Fruit fly (Drosophila melanogaster) whole organism, embryonic: ENCODE data around the gene CG34135.

ENCODE experiments used
- C15 ChIP-seq: fragments of 200-800 bp; sonication (Bioruptor generic); IDR thresholded peaks from 3 replicates; pipeline ENCODE4 v1.3.6; 2022; ENCODE audit warnings: missing biosample characterization, missing genetic modification characterization
- CG12071 ChIP-seq: fragments of 200-800 bp; sonication (Bioruptor generic); optimal IDR thresholded peaks from 3 replicates; lab custom pipeline; 2018; ENCODE audit warnings: missing biosample characterization, mild to moderate bottlenecking, missing genetic modification characterization
- CG13624 ChIP-seq: fragments of 200-800 bp; sonication (Bioruptor generic); optimal IDR thresholded peaks from 2 replicates; lab custom pipeline; 2016; ENCODE audit warnings: missing biosample characterization, missing genetic modification characterization
- CG14710 ChIP-seq: fragments of 200-800 bp; sonication (Bioruptor generic); optimal IDR thresholded peaks from 3 replicates; lab custom pipeline; 2019; ENCODE audit warnings: missing biosample characterization, mild to moderate bottlenecking, missing genetic modification characterization, moderate library complexity
- CG14965 ChIP-seq: fragments of 200-800 bp; sonication (Bioruptor generic); optimal IDR thresholded peaks from 2 replicates; lab custom pipeline; 2016; ENCODE audit warnings: missing biosample characterization, missing genetic modification characterization, borderline replicate concordance
- CG16779 ChIP-seq: fragments of 200-800 bp; sonication (Bioruptor generic); IDR thresholded peaks from 2 replicates; pipeline ENCODE4 v1.3.6; 2022; ENCODE audit warnings: missing biosample characterization, missing genetic modification characterization
- CG17361 ChIP-seq: fragments of 200-800 bp; sonication (Bioruptor generic); IDR thresholded peaks from 3 replicates; pipeline ENCODE4 v1.3.6; 2022; ENCODE audit warnings: missing biosample characterization, missing genetic modification characterization
- CG1832 ChIP-seq: fragments of 200-800 bp; sonication (Bioruptor generic); optimal IDR thresholded peaks from 2 replicates; lab custom pipeline; 2017; ENCODE audit warnings: missing biosample characterization, mild to moderate bottlenecking, missing genetic modification characterization, inconsistent platforms
- CG2199 ChIP-seq: fragments of 200-800 bp; sonication (Bioruptor generic); IDR thresholded peaks from 3 replicates; pipeline ENCODE4 v1.3.6; 2022; ENCODE audit warnings: missing biosample characterization, missing genetic modification characterization
- CG3065 ChIP-seq: fragments of 200-800 bp; sonication (Bioruptor generic); optimal IDR thresholded peaks from 2 replicates; lab custom pipeline; 2016; ENCODE audit warnings: missing biosample characterization, missing genetic modification characterization
- CG31224 ChIP-seq: fragments of 200-800 bp; sonication (Bioruptor generic); IDR thresholded peaks from 2 replicates; pipeline ENCODE4 v1.3.6; 2022; ENCODE audit warnings: missing biosample characterization, missing genetic modification characterization
- CG3838 ChIP-seq: fragments of 200-800 bp; sonication (Bioruptor generic); optimal IDR thresholded peaks from 3 replicates; lab custom pipeline; 2016; ENCODE audit warnings: missing biosample characterization, missing genetic modification characterization
- CG4730 ChIP-seq: fragments of 200-800 bp; sonication (Bioruptor generic); IDR thresholded peaks from 2 replicates; pipeline ENCODE4 v1.3.6; 2022; ENCODE audit warnings: missing biosample characterization, missing genetic modification characterization
- CG4820 ChIP-seq: fragments of 200-800 bp; sonication (Bioruptor generic); optimal IDR thresholded peaks from 3 replicates; lab custom pipeline; 2016; ENCODE audit warnings: missing biosample characterization, missing genetic modification characterization
- CG6689 ChIP-seq: fragments of 200-800 bp; sonication (Bioruptor generic); IDR thresholded peaks from 2 replicates; pipeline ENCODE4 v1.3.6; 2022; ENCODE audit warnings: missing biosample characterization, missing genetic modification characterization
- CG6813 ChIP-seq: fragments of 200-800 bp; sonication (Bioruptor generic); optimal IDR thresholded peaks from 2 replicates; lab custom pipeline; 2017; ENCODE audit warnings: missing biosample characterization, missing genetic modification characterization, mild to moderate bottlenecking, moderate library complexity, missing genetic modification reagents
- CG7357 ChIP-seq: fragments of 200-800 bp; sonication (Bioruptor generic); IDR thresholded peaks from 3 replicates; pipeline ENCODE4 v1.3.6; 2022; ENCODE audit warnings: missing biosample characterization, missing genetic modification characterization
- CG7372 ChIP-seq: fragments of 200-800 bp; sonication (Bioruptor generic); IDR thresholded peaks from 2 replicates; pipeline ENCODE4 v1.3.6; 2022; ENCODE audit warnings: missing biosample characterization, missing genetic modification characterization
- CG7745 ChIP-seq: fragments of 200-800 bp; sonication (Bioruptor generic); optimal IDR thresholded peaks from 2 replicates; lab custom pipeline; 2018; ENCODE audit warnings: missing biosample characterization, mild to moderate bottlenecking, missing genetic modification characterization, moderate library complexity
- CG9727 ChIP-seq: fragments of 200-800 bp; sonication (Bioruptor generic); optimal IDR thresholded peaks from 3 replicates; lab custom pipeline; 2017; ENCODE audit warnings: missing biosample characterization, mild to moderate bottlenecking, missing genetic modification characterization
- Dek ChIP-seq: fragments of 200-800 bp; sonication (Bioruptor generic); optimal IDR thresholded peaks from 3 replicates; lab custom pipeline; 2019; ENCODE audit warnings: missing biosample characterization, mild to moderate bottlenecking, missing genetic modification characterization, moderate library complexity
- Dip3 ChIP-seq: fragments of 200-800 bp; sonication (Bioruptor generic); optimal IDR thresholded peaks from 3 replicates; lab custom pipeline; 2016; ENCODE audit warnings: missing biosample characterization, missing genetic modification characterization
- Fer3 ChIP-seq: fragments of 200-800 bp; sonication (Bioruptor generic); optimal IDR thresholded peaks from 2 replicates; lab custom pipeline; 2018; ENCODE audit warnings: missing biosample characterization, mild to moderate bottlenecking, missing genetic modification characterization, moderate library complexity
- HLH4C ChIP-seq: fragments of 200-800 bp; sonication (Bioruptor generic); IDR thresholded peaks from 3 replicates; pipeline ENCODE4 v1.3.6; 2022; ENCODE audit warnings: missing biosample characterization, missing genetic modification characterization; ENCODE audit not compliant: partially characterized antibody
- Hey ChIP-seq: fragments of 200-800 bp; sonication (Bioruptor generic); optimal IDR thresholded peaks from 3 replicates; lab custom pipeline; 2018; ENCODE audit warnings: missing biosample characterization, mild to moderate bottlenecking, missing genetic modification characterization
- NfI ChIP-seq: fragments of 200-800 bp; sonication (Bioruptor generic); optimal IDR thresholded peaks from 3 replicates; lab custom pipeline; 2018; ENCODE audit warnings: missing biosample characterization, mild to moderate bottlenecking, missing genetic modification characterization, moderate library complexity
- Pdp1 ChIP-seq, 2 experiments: fragments of 200-800 bp; sonication (Bioruptor generic); optimal IDR thresholded peaks; 3 replicates each; lab custom pipeline; 2016; ENCODE audit warnings: missing biosample characterization in 2 of 2, missing genetic modification characterization in 2 of 2, mild to moderate bottlenecking in 1 of 2, moderate library complexity in 1 of 2
- ab ChIP-seq: fragments of 200-800 bp; sonication (Bioruptor generic); optimal IDR thresholded peaks from 2 replicates; lab custom pipeline; 2016; ENCODE audit warnings: missing biosample characterization, missing genetic modification characterization
- abd-A ChIP-seq: fragments of 200-800 bp; sonication (Bioruptor generic); optimal IDR thresholded peaks from 3 replicates; lab custom pipeline; 2019; ENCODE audit warnings: missing biosample characterization, mild to moderate bottlenecking, missing genetic modification characterization, moderate library complexity
- ac ChIP-seq: fragments of 200-800 bp; sonication (Bioruptor generic); optimal IDR thresholded peaks from 3 replicates; lab custom pipeline; 2017; ENCODE audit warnings: missing biosample characterization, mild to moderate bottlenecking, missing genetic modification characterization
- amos ChIP-seq: fragments of 200-800 bp; sonication (Bioruptor generic); IDR thresholded peaks from 2 replicates; pipeline ENCODE4 v1.3.6; 2022; ENCODE audit warnings: missing biosample characterization, missing genetic modification characterization; ENCODE audit not compliant: partially characterized antibody
- bbx ChIP-seq: fragments of 200-800 bp; sonication (Bioruptor generic); IDR thresholded peaks from 2 replicates; pipeline ENCODE4 v1.3.6; 2022; ENCODE audit warnings: missing biosample characterization, missing genetic modification characterization; ENCODE audit not compliant: partially characterized antibody
- caup ChIP-seq: fragments of 200-800 bp; sonication (Bioruptor generic); optimal IDR thresholded peaks from 3 replicates; lab custom pipeline; 2017; ENCODE audit warnings: missing biosample characterization, mild to moderate bottlenecking, missing genetic modification characterization, moderate library complexity; ENCODE audit not compliant: severe bottlenecking
- crp ChIP-seq, 2 experiments: fragments of 200-800 bp; sonication (Bioruptor generic); optimal IDR thresholded peaks; 2 replicates in 1 of 2; 3 replicates in 1 of 2; lab custom pipeline; 2017; ENCODE audit warnings: missing biosample characterization in 2 of 2, missing genetic modification characterization in 2 of 2, mild to moderate bottlenecking in 1 of 2, moderate library complexity in 1 of 2
- dysf ChIP-seq: fragments of 200-800 bp; sonication (Bioruptor generic); IDR thresholded peaks from 3 replicates; pipeline ENCODE4 v1.3.6; 2022; ENCODE audit warnings: missing biosample characterization, missing genetic modification characterization
- gsb-n ChIP-seq: fragments of 200-800 bp; sonication (Bioruptor generic); optimal IDR thresholded peaks from 3 replicates; lab custom pipeline; 2018; ENCODE audit warnings: missing biosample characterization, mild to moderate bottlenecking, missing genetic modification characterization
- gt ChIP-seq: fragments of 200-800 bp; sonication (Bioruptor generic); IDR thresholded peaks from 2 replicates; pipeline ENCODE4 v1.3.6; 2022; ENCODE audit warnings: missing biosample characterization, missing genetic modification characterization
- her ChIP-seq: fragments of 200-800 bp; sonication (Bioruptor generic); optimal IDR thresholded peaks from 2 replicates; lab custom pipeline; 2016; ENCODE audit warnings: missing biosample characterization, missing genetic modification characterization
- inv ChIP-seq: fragments of 200-800 bp; sonication (Bioruptor generic); IDR thresholded peaks from 2 replicates; pipeline ENCODE4 v1.3.6; 2022; ENCODE audit warnings: missing biosample characterization, missing genetic modification characterization; ENCODE audit not compliant: partially characterized antibody
- lmd ChIP-seq: fragments of 200-800 bp; sonication (Bioruptor generic); IDR thresholded peaks from 2 replicates; pipeline ENCODE4 v1.3.6; 2022; ENCODE audit warnings: missing biosample characterization, missing genetic modification characterization
- lola ChIP-seq, 3 experiments: fragments of >200 bp in 2 of 3; fragments of 200-800 bp in 1 of 3; sonication (Bioruptor generic) in 1 of 3; optimal IDR thresholded peaks; 2 replicates each; lab custom pipeline; 2017 to 2019; ENCODE audit warnings: missing biosample characterization in 3 of 3, missing genetic modification characterization in 3 of 3, mild to moderate bottlenecking in 1 of 3, moderate library complexity in 1 of 3
- luna ChIP-seq: fragments of 200-800 bp; sonication (Bioruptor generic); optimal IDR thresholded peaks from 2 replicates; lab custom pipeline; 2016; ENCODE audit warnings: missing biosample characterization, missing genetic modification characterization
- nerfin-1 ChIP-seq: fragments of 200-800 bp; sonication (Bioruptor generic); optimal IDR thresholded peaks from 3 replicates; lab custom pipeline; 2019; ENCODE audit warnings: missing biosample characterization, mild to moderate bottlenecking, missing genetic modification characterization, moderate library complexity
- nerfin-2 ChIP-seq: fragments of 200-800 bp; sonication (Bioruptor generic); IDR thresholded peaks from 2 replicates; pipeline ENCODE4 v1.3.6; 2022; ENCODE audit warnings: missing biosample characterization, missing genetic modification characterization; ENCODE audit not compliant: partially characterized antibody
- nmo ChIP-seq: fragments of 200-800 bp; sonication (Bioruptor generic); optimal IDR thresholded peaks from 2 replicates; lab custom pipeline; 2018; ENCODE audit warnings: missing biosample characterization, mild to moderate bottlenecking, missing genetic modification characterization, moderate library complexity
- p53 ChIP-seq: fragments of 200-800 bp; sonication (Bioruptor generic); optimal IDR thresholded peaks from 2 replicates; lab custom pipeline; 2016; ENCODE audit warnings: missing biosample characterization, missing genetic modification characterization
- peb ChIP-seq: fragments of 200-800 bp; sonication (Bioruptor generic); IDR thresholded peaks from 2 replicates; pipeline ENCODE4 v1.3.6; 2022; ENCODE audit warnings: missing biosample characterization, missing genetic modification characterization
- pho ChIP-seq: fragments of 200-800 bp; sonication (Bioruptor generic); optimal IDR thresholded peaks from 2 replicates; lab custom pipeline; 2016; ENCODE audit warnings: missing biosample characterization, missing genetic modification characterization
- salm ChIP-seq: fragments of 200-800 bp; sonication (Bioruptor generic); optimal IDR thresholded peaks from 2 replicates; lab custom pipeline; 2018; ENCODE audit warnings: missing biosample characterization, mild to moderate bottlenecking, missing genetic modification characterization
- sim ChIP-seq: fragments of 200-800 bp; sonication (Bioruptor generic); IDR thresholded peaks from 2 replicates; pipeline ENCODE4 v1.3.6; 2022; ENCODE audit warnings: missing biosample characterization, missing genetic modification characterization

Gene CG34135

DNA sequence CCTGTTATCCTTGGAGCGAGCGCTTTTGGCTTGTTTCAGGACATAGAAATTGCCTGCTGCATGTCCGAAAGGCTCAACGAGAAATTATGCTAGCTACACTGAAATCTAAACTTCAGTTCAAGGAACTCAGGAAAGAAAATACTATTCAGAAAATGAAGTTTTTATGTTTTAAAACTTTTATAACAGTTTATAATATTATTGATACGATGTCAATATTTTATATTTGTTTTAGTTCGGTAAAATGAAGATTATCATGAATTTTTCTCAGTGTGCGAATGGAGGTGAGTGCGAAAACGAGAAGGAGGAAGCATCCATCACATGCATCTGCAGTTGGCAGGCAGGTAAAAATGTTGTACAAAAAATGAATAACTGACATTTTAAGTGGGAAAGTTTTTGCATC, 21.6 kb downstream of the CG34135 start (continued):
- TF ChIP-seq ab (GFP tag; lab: Kevin White, UChicago) (no peak), salm (tag; lab: Kevin White, UChicago) (peak; percentile 51), CG4820 (peak; percentile 65), Dek (tag; lab: Kevin White, UChicago) (peak; percentile 37), her (no peak), bbx (GFP tag; lab: Robert Waterston, UW) (no peak), crp (GFP tag; optimal IDR thresholded peaks at IDR 0.05; lab: Kevin White, UChicago) (no peak), CG4730 (GFP tag; lab: Robert Waterston, UW) (peak; percentile 40; the same call in 1 of the 2 replicates), ac (GFP tag; lab: Kevin White, UChicago) (no peak), sim (GFP tag; lab: Robert Waterston, UW) (peak; percentile 63; the same call in 1 of the 2 replicates), lmd (GFP tag; lab: Robert Waterston, UW) (peak; percentile 59), CG9727 (GFP tag; lab: Kevin White, UChicago) (peak; percentile 74), CG17361 (peak; percentile 71; the same call in 2 of the 3 replicates), luna (no peak), Dip3 (no peak), CG6689 (GFP tag; lab: Robert Waterston, UW) (peak; percentile 63), CG3838 (GFP tag; lab: Kevin White, UChicago) (no peak), CG16779 (GFP tag; lab: Robert Waterston, UW) (no peak), CG13624 (no peak), dysf (GFP tag; lab: Robert Waterston, UW) (peak; percentile 54; the same call in 1 of the 3 replicates), CG7372 (GFP tag; lab: Robert Waterston, UW) (no peak), CG3065 (GFP tag; lab: Kevin White, UChicago) (no peak), caup (GFP tag; lab: Kevin White, UChicago) (peak; percentile 2), CG12071 (GFP tag; lab: Kevin White, UChicago) (no peak), CG6813 (GFP tag; lab: Kevin White, UChicago) (peak; percentile 45), CG31224 (GFP tag; lab: Robert Waterston, UW) (peak; percentile 47; the same call in 1 of the 2 replicates), abd-A (tag; lab: Kevin White, UChicago) (no peak), amos (GFP tag; lab: Robert Waterston, UW) (no peak), NfI (GFP tag; lab: Kevin White, UChicago) (peak; percentile 16), nerfin-2 (GFP tag; lab: Robert Waterston, UW) (no peak), Fer3 (tag; lab: Kevin White, UChicago) (peak; percentile 31), nerfin-1 (tag; lab: Kevin White, UChicago) (no peak), CG7357 (no peak), pho (GFP tag; lab: Kevin White, UChicago) (no peak), lola (GFP tag; optimal IDR thresholded peaks at IDR 0.05; lab: Kevin White, UChicago) (peak in 1 of 3 experiments; percentile 65), CG7745 (no peak), C15 (no peak), CG14965 (GFP tag; lab: Kevin White, UChicago) (no peak), inv (GFP tag; lab: Robert Waterston, UW) (no peak), Hey (tag; lab: Kevin White, UChicago) (no peak), HLH4C (GFP tag; lab: Robert Waterston, UW) (no peak), CG2199 (GFP tag; lab: Robert Waterston, UW) (no peak), CG1832 (no peak), gt (GFP tag; lab: Robert Waterston, UW) (no peak), peb (GFP tag; lab: Robert Waterston, UW) (no peak), nmo (GFP tag; lab: Kevin White, UChicago) (peak; percentile 70), CG14710 (tag; lab: Kevin White, UChicago) (peak; percentile 70), gsb-n (peak; percentile 65), Pdp1 (GFP tag; optimal IDR thresholded peaks at IDR 0.05; lab: Kevin White, UChicago) (peak; percentile 22 to 31), p53 (GFP tag; lab: Kevin White, UChicago) (no peak)
